Worm (Caenorhabditis elegans) whole organism, young adult: Measurements from ENCODE around the gene vha-6.
"Not testable (repeated sequence)": the region's sequence is repeated elsewhere in the genome, so short reads cannot be mapped to it uniquely, and the experiment has no call there.

Source experiments
- B0261.1 ChIP-seq: sonication (generic microtip); optimal IDR thresholded peaks from 2 replicates; lab custom pipeline; 2016; ENCODE audit warnings: mild to moderate bottlenecking, missing genetic modification characterization, moderate library complexity, missing compliant biosample characterization
- C06A6.2 ChIP-seq: fragments of 200-800 bp; sonication (Bioruptor generic); conservative IDR thresholded peaks from 2 replicates; pipeline ENCODE4 v1.3.6; 2022; ENCODE audit warnings: missing genetic modification characterization, missing compliant biosample characterization
- C17E4.6 ChIP-seq: fragments of 200-800 bp; sonication (Bioruptor generic); IDR thresholded peaks from 2 replicates; pipeline ENCODE4 v1.3.6; 2022; ENCODE audit warnings: missing genetic modification reagents, missing genetic modification characterization, missing compliant biosample characterization
- F33H1.4 ChIP-seq: fragments of 200-800 bp; sonication (Bioruptor generic); IDR thresholded peaks from 2 replicates; pipeline ENCODE4 v1.3.6; 2022; ENCODE audit warnings: missing genetic modification reagents, missing genetic modification characterization, missing compliant biosample characterization
- Y67H2A.10 ChIP-seq: fragments of 200-800 bp; sonication (Bioruptor generic); conservative IDR thresholded peaks from 2 replicates; pipeline ENCODE4 v1.3.6; 2022; ENCODE audit warnings: missing genetic modification reagents, missing genetic modification characterization, missing compliant biosample characterization
- attf-3 ChIP-seq: fragments of 200-800 bp; sonication (Bioruptor generic); conservative IDR thresholded peaks from 2 replicates; pipeline ENCODE4 v1.3.6; 2022; ENCODE audit warnings: missing genetic modification reagents, missing genetic modification characterization, missing compliant biosample characterization
- attf-5 ChIP-seq: fragments of 200-800 bp; sonication (Bioruptor generic); optimal IDR thresholded peaks from 2 replicates; lab custom pipeline; 2018; ENCODE audit warnings: mild to moderate bottlenecking, missing genetic modification characterization, missing compliant biosample characterization
- bed-1 ChIP-seq: fragments of 200-800 bp; sonication (Bioruptor generic); IDR thresholded peaks from 2 replicates; pipeline ENCODE4 v1.3.6; 2022; ENCODE audit warnings: missing genetic modification reagents, missing genetic modification characterization, missing compliant biosample characterization
- ceh-91 ChIP-seq: fragments of 200-800 bp; sonication (Bioruptor generic); IDR thresholded peaks from 2 replicates; pipeline ENCODE4 v1.3.6; 2022; ENCODE audit warnings: missing genetic modification reagents, missing genetic modification characterization, missing compliant biosample characterization
- die-1 ChIP-seq: sonication (generic microtip); optimal IDR thresholded peaks from 2 replicates; lab custom pipeline; 2016; ENCODE audit warnings: missing genotype, mild to moderate bottlenecking, missing genetic modification characterization, missing compliant biosample characterization
- dpl-1 ChIP-seq: fragments of 150-350 bp; optimal IDR thresholded peaks from 2 replicates; lab custom pipeline; 2014; ENCODE audit warnings: missing biosample characterization, missing genetic modification reagents, missing genetic modification characterization
- efl-1 ChIP-seq: fragments of 150-350 bp; optimal IDR thresholded peaks from 2 replicates; lab custom pipeline; 2014; ENCODE audit warnings: missing biosample characterization, missing genetic modification reagents, missing genetic modification characterization
- egrh-3 ChIP-seq: fragments of 200-800 bp; sonication (Bioruptor generic); IDR thresholded peaks from 2 replicates; pipeline ENCODE4 v1.3.6; 2022; ENCODE audit warnings: missing genetic modification reagents, missing genetic modification characterization, missing compliant biosample characterization
- ekl-4 ChIP-seq: fragments of 200-800 bp; sonication (Bioruptor generic); IDR thresholded peaks from 2 replicates; pipeline ENCODE4 v1.3.6; 2022; ENCODE audit warnings: missing genetic modification reagents, missing genetic modification characterization, missing compliant biosample characterization
- fkh-3 ChIP-seq: sonication (generic microtip); optimal IDR thresholded peaks from 2 replicates; lab custom pipeline; 2016; ENCODE audit warnings: mild to moderate bottlenecking, missing genetic modification characterization, missing compliant biosample characterization
- hmg-1.2 ChIP-seq: fragments of 200-800 bp; sonication (Bioruptor generic); IDR thresholded peaks from 2 replicates; pipeline ENCODE4 v1.3.6; 2022; ENCODE audit warnings: missing genetic modification reagents, missing genetic modification characterization, missing compliant biosample characterization
- lag-1 ChIP-seq: fragments of 200-800 bp; sonication (Bioruptor generic); IDR thresholded peaks from 2 replicates; pipeline ENCODE4 v1.3.6; 2022; ENCODE audit warnings: missing genetic modification reagents, missing genetic modification characterization, missing compliant biosample characterization
- let-526 ChIP-seq: fragments of 200-800 bp; sonication (Bioruptor generic); IDR thresholded peaks from 2 replicates; pipeline ENCODE4 v1.3.6; 2022; ENCODE audit warnings: missing genetic modification reagents, missing genetic modification characterization, missing compliant biosample characterization
- lin-35 ChIP-seq, 3 experiments: fragments of 150-350 bp in 2 of 3; sonication (generic microtip) in 1 of 3; optimal IDR thresholded peaks; 2 replicates each; lab custom pipeline; 2014 to 2018; ENCODE audit warnings: missing biosample characterization in 3 of 3, missing genetic modification characterization in 3 of 3, missing genetic modification reagents in 3 of 3
- lin-40 ChIP-seq: sonication (generic microtip); optimal IDR thresholded peaks from 2 replicates; lab custom pipeline; 2016; ENCODE audit warnings: missing genetic modification characterization, mild to moderate bottlenecking, missing compliant biosample characterization, missing genotype, missing genetic modification reagents
- lsl-1 ChIP-seq: fragments of 200-800 bp; sonication (Bioruptor generic); optimal IDR thresholded peaks from 2 replicates; lab custom pipeline; 2018; ENCODE audit warnings: mild to moderate bottlenecking, missing genetic modification characterization, moderate library complexity, missing compliant biosample characterization
- madf-3 ChIP-seq: fragments of 200-800 bp; sonication (Bioruptor generic); IDR thresholded peaks from 2 replicates; pipeline ENCODE4 v1.3.6; 2022; ENCODE audit warnings: missing genetic modification reagents, missing genetic modification characterization, missing compliant biosample characterization
- madf-6 ChIP-seq: fragments of 200-800 bp; sonication (Bioruptor generic); IDR thresholded peaks from 2 replicates; pipeline ENCODE4 v1.3.6; 2022; ENCODE audit warnings: missing genetic modification reagents, missing genetic modification characterization, missing compliant biosample characterization
- nhr-80 ChIP-seq: sonication (generic microtip); optimal IDR thresholded peaks from 2 replicates; lab custom pipeline; 2016; ENCODE audit warnings: missing genetic modification characterization, missing compliant biosample characterization
- snpc-1.3 ChIP-seq: sonication (generic microtip); optimal IDR thresholded peaks from 2 replicates; lab custom pipeline; 2017; ENCODE audit warnings: missing genetic modification characterization, mild to moderate bottlenecking, missing compliant biosample characterization, antibody characterized with exemption, moderate library complexity, missing genotype, missing genetic modification reagents; ENCODE audit not compliant: insufficient read depth
- snpc-4 ChIP-seq, 5 experiments: fragments of 150-350 bp in 1 of 5; sonication (generic microtip) in 4 of 5; optimal IDR thresholded peaks; 2 replicates each; lab custom pipeline; 2014 to 2018; ENCODE audit warnings: missing genetic modification characterization in 5 of 5, missing biosample characterization in 3 of 5, antibody characterized with exemption in 2 of 5, mild to moderate bottlenecking in 2 of 5, missing compliant biosample characterization in 2 of 5, missing genotype in 2 of 5, moderate library complexity in 2 of 5, missing genetic modification reagents in 1 of 5
- tlf-1 ChIP-seq: fragments of 200-800 bp; sonication (Bioruptor generic); optimal IDR thresholded peaks from 2 replicates; lab custom pipeline; 2018; ENCODE audit warnings: mild to moderate bottlenecking, missing genetic modification characterization, missing compliant biosample characterization
- unc-130 ChIP-seq: sonication (generic microtip); optimal IDR thresholded peaks from 2 replicates; lab custom pipeline; 2016; ENCODE audit warnings: missing genetic modification reagents, missing genetic modification characterization, missing compliant biosample characterization
- zfh-2 ChIP-seq: fragments of 200-800 bp; sonication (Bioruptor generic); conservative IDR thresholded peaks from 2 replicates; pipeline ENCODE4 v1.3.6; 2022; ENCODE audit warnings: missing genetic modification reagents, missing genetic modification characterization, missing compliant biosample characterization
- ztf-18 ChIP-seq: sonication (generic microtip); optimal IDR thresholded peaks from 2 replicates; lab custom pipeline; 2016; ENCODE audit warnings: missing genotype, mild to moderate bottlenecking, missing genetic modification characterization, missing compliant biosample characterization
- ztf-22 ChIP-seq: fragments of 200-800 bp; sonication (Bioruptor generic); optimal IDR thresholded peaks from 2 replicates; lab custom pipeline; 2018; ENCODE audit warnings: mild to moderate bottlenecking, missing genetic modification characterization, moderate library complexity, missing compliant biosample characterization
- ztf-25 ChIP-seq: fragments of 200-800 bp; sonication (Bioruptor generic); IDR thresholded peaks from 2 replicates; pipeline ENCODE4 v1.3.6; 2022; ENCODE audit warnings: missing genetic modification reagents, missing genetic modification characterization, missing compliant biosample characterization

The vha-6 gene

DNA sequence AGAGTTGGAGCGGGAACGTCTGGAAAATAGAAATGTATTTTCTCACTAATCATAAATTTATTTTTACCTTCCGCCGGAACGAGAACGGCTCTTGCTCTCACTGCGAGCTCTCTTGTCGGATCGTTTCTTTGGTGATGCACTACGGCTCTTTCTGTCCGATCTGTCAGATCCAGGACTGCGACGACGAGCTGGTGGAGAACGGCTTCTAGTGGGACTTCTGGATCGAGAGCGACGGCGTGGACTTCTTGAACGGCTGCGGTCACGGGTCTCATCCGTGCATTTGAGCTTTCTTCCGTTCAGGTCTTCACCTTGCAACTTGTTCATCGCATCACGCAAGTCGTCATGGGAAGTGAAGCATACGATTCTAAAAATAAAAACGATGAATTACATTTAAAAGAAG, 13.5 kb upstream of the vha-6 start:
- TF ChIP-seq C17E4.6 (no peak), snpc-4 (GFP tag; optimal IDR thresholded peaks at IDR 0.05; lab: Kevin White, UChicago) (no peak), snpc-4 (tag; optimal IDR thresholded peaks at IDR 0.05; lab: Kevin White, UChicago) (no peak), ztf-22 (no peak), zfh-2 (GFP tag; lab: Robert Waterston, UW) (peak; percentile 78), lin-40 (no peak), egrh-3 (peak; percentile 28; the same call in 1 of the 2 replicates), fkh-3 (tag; lab: Kevin White, UChicago) (peak; percentile 2)

DNA sequence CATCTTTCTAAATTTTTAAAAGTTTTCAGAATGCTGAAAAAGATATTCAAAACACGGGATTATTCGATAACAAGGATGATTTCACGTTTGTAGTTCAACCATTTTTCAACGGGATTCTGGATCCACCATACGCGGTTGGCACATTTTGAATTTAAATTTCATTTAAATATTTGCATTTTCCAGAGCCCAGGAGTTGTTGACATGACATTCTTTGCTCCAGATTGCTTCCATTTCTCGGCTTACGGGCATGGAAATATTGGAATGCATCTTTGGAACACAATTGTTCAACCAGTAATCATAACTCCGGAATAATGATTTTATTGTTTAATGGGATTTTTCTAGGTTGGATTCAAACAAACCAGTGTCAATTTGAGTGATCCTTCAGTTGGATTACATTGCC, 12.6 kb upstream of the vha-6 start:
- TF ChIP-seq madf-3 (GFP tag; lab: Robert Waterston, UW) (no peak), lin-35 (GFP tag; optimal IDR thresholded peaks at IDR 0.05; lab: Kevin White, UChicago) (peak in 1 of 3 experiments; percentile 3)

DNA sequence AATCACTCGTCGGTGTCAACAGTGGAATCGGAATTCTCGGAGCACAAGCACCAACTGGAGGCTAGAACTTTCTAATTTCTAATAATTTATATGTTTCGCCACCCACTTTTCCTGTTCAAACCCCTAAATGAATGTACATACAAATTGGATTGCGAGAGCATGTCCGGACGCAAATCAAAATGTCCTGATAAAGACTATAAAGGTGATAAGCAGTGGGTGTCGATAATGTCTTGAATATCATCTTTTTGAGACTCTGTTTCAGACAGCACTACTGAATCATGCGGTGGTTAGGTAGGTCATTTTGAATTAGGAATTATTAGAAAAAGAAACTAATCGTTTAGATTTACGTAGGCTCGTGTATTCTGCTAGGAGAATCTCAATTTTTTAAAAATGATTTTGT, 10.5 kb upstream of the vha-6 start, which contains the start of gene W02B12.1:
Gene W02B12.1, plus strand, starts transcription at position 269 of the 400 bp plus-strand sequence.
- peak; percentile 73 for TF ChIP-seq nhr-80
- no peak for TF ChIP-seq bed-1 (GFP tag; lab: Robert Waterston, UW)

DNA sequence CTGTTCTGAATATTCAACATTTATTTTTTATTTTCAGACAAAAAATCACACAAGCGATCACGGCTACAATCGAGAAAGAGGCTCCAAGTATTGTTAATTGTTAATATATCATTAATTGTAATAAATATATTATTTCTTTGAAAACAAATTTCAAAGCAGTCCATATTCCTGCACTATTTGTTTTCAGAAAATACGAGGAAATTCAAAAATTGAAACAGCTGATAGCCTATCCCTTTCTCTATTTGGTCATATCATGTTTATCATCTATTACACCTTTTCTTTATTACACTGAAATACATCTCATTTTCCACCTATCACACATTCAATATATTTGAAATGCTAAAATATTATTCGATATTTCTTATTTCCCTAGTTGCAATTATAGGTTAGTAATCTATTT, 6.7 kb upstream of the vha-6 start, which contains the start of gene W02B12.13:
Gene W02B12.13, plus strand, starts transcription at position 301 of the 400 bp plus-strand sequence.
- TF ChIP-seq snpc-1.3 (tag; lab: Kevin White, UChicago) (no peak), lin-40 (no peak)

DNA sequence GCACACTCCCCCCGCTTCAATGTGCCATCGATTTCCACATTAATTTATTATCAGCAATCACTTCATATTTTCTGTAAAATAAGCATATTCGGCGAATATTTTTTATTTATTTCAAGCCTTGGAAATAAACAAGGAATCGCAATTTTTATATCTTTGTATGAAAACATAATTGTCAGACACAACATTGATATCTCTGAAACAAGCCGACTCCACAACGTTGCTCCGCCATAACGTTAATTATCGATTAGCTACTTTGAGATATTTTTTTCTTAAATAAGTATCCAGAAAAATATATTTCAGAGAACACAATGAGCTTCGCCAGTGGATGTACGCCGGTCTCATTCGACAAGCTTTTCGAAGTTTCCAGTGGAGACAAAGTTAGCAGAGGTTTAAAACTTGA, 5.6 kb upstream of the vha-6 start, which contains the start of gene adbp-1:
Gene adbp-1, plus strand, starts transcription at position 301 of the 400 bp plus-strand sequence.
- no peak for TF ChIP-seq ekl-4
- 0 out of 2 replicates have a peak, but pooled peaks have one; percentile 39 for TF ChIP-seq madf-6 (GFP tag; lab: Robert Waterston, UW)

DNA sequence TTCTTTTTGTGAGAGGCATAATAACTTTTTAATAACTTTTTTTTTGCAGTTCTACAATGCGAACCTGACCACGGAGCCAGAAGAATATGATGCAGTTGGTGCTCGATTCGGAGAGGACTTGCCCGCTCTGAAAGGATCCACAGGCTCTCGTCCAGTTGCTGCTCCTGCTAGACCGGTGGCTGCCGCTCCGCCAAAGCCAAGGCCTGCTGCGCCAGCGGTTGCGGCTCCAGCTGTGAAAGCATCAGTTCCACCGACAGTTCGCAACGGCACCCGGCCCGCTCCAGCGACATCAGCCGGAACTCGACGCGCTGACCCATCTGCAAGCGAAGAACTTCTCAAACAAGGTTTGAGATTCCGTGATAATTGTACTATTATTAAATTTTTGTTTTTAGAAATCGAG, 4.9 kb upstream of the vha-6 start:
- TF ChIP-seq lag-1 (GFP tag; lab: Robert Waterston, UW) (0 out of 2 replicates have a peak, but pooled peaks have one; percentile 32), tlf-1 (GFP tag; lab: Kevin White, UChicago) (no peak), die-1 (tag; lab: Kevin White, UChicago) (no peak), egrh-3 (peak; percentile 93), zfh-2 (GFP tag; lab: Robert Waterston, UW) (peak; percentile 92), ztf-25 (GFP tag; lab: Robert Waterston, UW) (no peak)

DNA sequence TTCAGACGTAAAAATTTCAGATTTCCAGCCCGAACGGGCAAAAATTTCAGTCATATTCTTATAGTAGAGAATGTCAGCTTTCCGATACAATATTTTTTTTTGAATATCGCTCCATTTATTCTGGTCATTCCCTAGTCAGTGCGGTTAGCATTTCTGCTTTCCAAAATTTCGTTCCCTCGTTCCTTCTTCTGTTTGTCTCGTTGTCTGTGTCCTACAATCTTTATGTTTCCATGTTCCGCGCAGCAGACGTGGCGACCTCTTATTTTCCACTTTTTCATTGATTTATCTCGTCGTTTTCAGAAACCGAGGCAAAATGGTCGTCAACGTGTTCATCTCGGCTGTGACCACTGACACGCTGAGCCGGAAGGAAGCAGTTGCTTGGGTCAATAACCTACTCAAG, 4.2 kb upstream of the vha-6 start, which contains the start of gene ebp-2:
Gene ebp-2, plus strand, starts transcription at position 301 of the 400 bp plus-strand sequence.
- not testable (repeated sequence) for TF ChIP-seq let-526; ztf-18 (tag; lab: Kevin White, UChicago); Y67H2A.10 (GFP tag; lab: Robert Waterston, UW)

DNA sequence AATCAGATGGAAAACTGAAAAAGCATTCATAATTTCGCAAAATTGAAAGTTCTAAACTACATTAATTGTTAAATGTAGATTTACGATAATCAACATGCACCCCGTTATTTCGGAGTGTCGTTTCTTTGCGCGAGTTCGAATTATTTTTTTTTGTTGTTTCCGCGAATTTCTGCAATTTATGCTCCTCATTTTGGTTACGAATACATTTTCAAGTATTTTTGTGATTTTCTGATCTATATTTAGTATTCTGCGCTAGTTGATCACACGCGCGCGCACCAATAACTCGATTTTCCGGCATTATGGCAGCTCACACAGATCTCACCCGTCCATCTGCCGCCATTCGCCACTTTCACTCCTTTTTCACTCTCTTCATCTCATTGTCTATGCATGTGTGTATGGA, 2.0 kb upstream of the vha-6 start, which contains the start of gene VW02B12L.2:
Gene VW02B12L.2, minus strand, starts transcription at position 65 of the 400 bp plus-strand sequence.
- TF ChIP-seq lsl-1 (GFP tag; lab: Kevin White, UChicago) (peak; percentile 16), unc-130 (GFP tag; lab: Kevin White, UChicago) (no peak), madf-3 (GFP tag; lab: Robert Waterston, UW) (0 out of 2 replicates have a peak, but pooled peaks have one; percentile 40), hmg-1.2 (GFP tag; lab: Robert Waterston, UW) (0 out of 2 replicates have a peak, but pooled peaks have one; percentile 4), C06A6.2 (GFP tag; lab: Robert Waterston, UW) (no peak), dpl-1 (GFP tag; lab: Kevin White, UChicago) (peak; percentile 38), ceh-91 (GFP tag; lab: Robert Waterston, UW) (peak; percentile 16; the same call in 1 of the 2 replicates), efl-1 (GFP tag; lab: Kevin White, UChicago) (peak; percentile 73), madf-6 (GFP tag; lab: Robert Waterston, UW) (peak; percentile 80), lin-35 (GFP tag; optimal IDR thresholded peaks at IDR 0.05; lab: Kevin White, UChicago) (peak in 1 of 3 experiments; percentile 36), F33H1.4 (GFP tag; lab: Robert Waterston, UW) (peak; percentile 26), ztf-25 (GFP tag; lab: Robert Waterston, UW) (no peak), attf-3 (GFP tag; lab: Robert Waterston, UW) (peak; percentile 89), B0261.1 (tag; lab: Kevin White, UChicago) (no peak), attf-5 (GFP tag; lab: Kevin White, UChicago) (peak; percentile 21)
